Worm (Caenorhabditis elegans): ENCODE data around the gene T02B11.4.

DNA sequence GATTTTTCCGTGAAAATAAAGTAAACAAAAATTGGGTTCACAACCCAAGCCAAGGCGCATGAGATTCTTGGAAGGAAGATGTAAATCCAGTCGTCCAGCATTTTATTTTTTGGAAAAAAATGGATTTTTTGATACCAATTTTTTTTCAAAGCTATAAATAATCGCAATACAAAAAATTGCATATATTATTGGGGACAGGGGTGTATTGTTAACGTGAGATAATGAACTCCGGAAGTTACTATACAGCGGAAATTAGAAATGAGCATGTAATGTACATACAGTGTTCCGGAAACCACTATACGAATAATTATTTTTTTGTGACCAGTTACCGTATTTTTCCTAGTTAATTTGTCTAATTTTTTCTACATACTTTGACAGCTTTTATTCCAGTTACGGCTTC is 13.4 kb upstream of the T02B11.4 start, which contains the start of gene srj-38:
- TF ChIP-seq unc-130 (GFP tag; optimal IDR thresholded peaks at IDR 0.05), result no peak
- TF ChIP-seq lin-54 (GFP tag; optimal IDR thresholded peaks at IDR 0.05), result no peak
- no peak for TF ChIP-seq F57A8.1 (GFP tag; optimal IDR thresholded peaks at IDR 0.05)
- no peak for TF ChIP-seq nfyb-1 (GFP tag; IDR thresholded peaks at IDR 0.05)
- TF ChIP-seq hsf-1 (GFP tag; IDR thresholded peaks at IDR 0.05), result no peak
